Fruit fly (Drosophila melanogaster) whole organism, embryonic: Measurements from ENCODE around the gene CG34348.

Experiments
- Adf1 ChIP-seq: fragments of 200-800 bp; sonication (Bioruptor generic); IDR thresholded peaks from 2 replicates; pipeline ENCODE4 v1.3.6; 2022; ENCODE audit warnings: missing biosample characterization, missing genetic modification characterization
- Atf-2 ChIP-seq: fragments of 200-800 bp; sonication (Bioruptor generic); optimal IDR thresholded peaks from 2 replicates; lab custom pipeline; 2016; ENCODE audit warnings: missing biosample characterization, missing genetic modification characterization
- Atf3 ChIP-seq: fragments of 200-800 bp; sonication (Bioruptor generic); optimal IDR thresholded peaks from 3 replicates; lab custom pipeline; 2016; ENCODE audit warnings: missing biosample characterization, missing genetic modification characterization
- C15 ChIP-seq: fragments of 200-800 bp; sonication (Bioruptor generic); IDR thresholded peaks from 3 replicates; pipeline ENCODE4 v1.3.6; 2022; ENCODE audit warnings: missing biosample characterization, missing genetic modification characterization
- CG10462 ChIP-seq: fragments of 200-800 bp; sonication (Bioruptor generic); optimal IDR thresholded peaks from 2 replicates; lab custom pipeline; 2016; ENCODE audit warnings: missing biosample characterization, missing genetic modification characterization
- CG12104 ChIP-seq: fragments of 200-800 bp; sonication (Bioruptor generic); optimal IDR thresholded peaks from 3 replicates; lab custom pipeline; 2016; ENCODE audit warnings: missing biosample characterization, missing genetic modification characterization
- CG12659 ChIP-seq: fragments of 200-800 bp; sonication (Bioruptor generic); optimal IDR thresholded peaks from 3 replicates; lab custom pipeline; 2017; ENCODE audit warnings: mild to moderate bottlenecking, missing biosample characterization, missing genetic modification reagents, missing genetic modification characterization
- CG13123 ChIP-seq: fragments of 200-800 bp; sonication (Bioruptor generic); optimal IDR thresholded peaks from 2 replicates; lab custom pipeline; 2016; ENCODE audit warnings: missing biosample characterization, missing genetic modification characterization
- CG13287 ChIP-seq: fragments of 200-800 bp; sonication (Bioruptor generic); IDR thresholded peaks from 2 replicates; pipeline ENCODE4 v1.3.6; 2022; ENCODE audit warnings: missing biosample characterization, missing genetic modification characterization; ENCODE audit not compliant: partially characterized antibody
- CG13894 ChIP-seq: fragments of 200-800 bp; sonication (Bioruptor generic); optimal IDR thresholded peaks from 3 replicates; lab custom pipeline; 2018; ENCODE audit warnings: missing biosample characterization, mild to moderate bottlenecking, missing genetic modification characterization, moderate library complexity
- CG14667 ChIP-seq: fragments of 200-800 bp; sonication (Bioruptor generic); IDR thresholded peaks from 2 replicates; pipeline ENCODE4 v1.3.6; 2022; ENCODE audit warnings: missing biosample characterization, missing genetic modification characterization
- CG15601 ChIP-seq: fragments of 200-800 bp; sonication (Bioruptor generic); optimal IDR thresholded peaks from 3 replicates; lab custom pipeline; 2019; ENCODE audit warnings: missing biosample characterization, mild to moderate bottlenecking, missing genetic modification characterization, moderate library complexity
- CG3407 ChIP-seq: fragments of 200-800 bp; sonication (Bioruptor generic); optimal IDR thresholded peaks from 2 replicates; lab custom pipeline; 2018; ENCODE audit warnings: missing biosample characterization, mild to moderate bottlenecking, missing genetic modification characterization
- CG34422 ChIP-seq: fragments of 200-800 bp; sonication (Bioruptor generic); IDR thresholded peaks from 3 replicates; pipeline ENCODE4 v1.3.6; 2022; ENCODE audit warnings: missing biosample characterization, missing genetic modification characterization
- CG42726 ChIP-seq: fragments of 200-800 bp; sonication (Bioruptor generic); IDR thresholded peaks from 2 replicates; pipeline ENCODE4 v1.3.6; 2022; ENCODE audit warnings: missing biosample characterization, missing genetic modification characterization; ENCODE audit not compliant: partially characterized antibody
- CG7372 ChIP-seq: fragments of 200-800 bp; sonication (Bioruptor generic); IDR thresholded peaks from 2 replicates; pipeline ENCODE4 v1.3.6; 2022; ENCODE audit warnings: missing biosample characterization, missing genetic modification characterization
- CG7745 ChIP-seq: fragments of 200-800 bp; sonication (Bioruptor generic); optimal IDR thresholded peaks from 2 replicates; lab custom pipeline; 2018; ENCODE audit warnings: missing biosample characterization, mild to moderate bottlenecking, missing genetic modification characterization, moderate library complexity
- CG9437 ChIP-seq: fragments of 200-800 bp; sonication (Bioruptor generic); optimal IDR thresholded peaks from 2 replicates; lab custom pipeline; 2018; ENCODE audit warnings: missing biosample characterization, mild to moderate bottlenecking, missing genetic modification characterization
- CG9727 ChIP-seq: fragments of 200-800 bp; sonication (Bioruptor generic); optimal IDR thresholded peaks from 3 replicates; lab custom pipeline; 2017; ENCODE audit warnings: missing biosample characterization, mild to moderate bottlenecking, missing genetic modification characterization
- CHES-1-like ChIP-seq: fragments of 200-800 bp; sonication (Bioruptor generic); optimal IDR thresholded peaks from 2 replicates; lab custom pipeline; 2016; ENCODE audit warnings: missing biosample characterization, missing genetic modification characterization
- CkIIα-i1 ChIP-seq: fragments of 200-800 bp; sonication (Bioruptor generic); IDR thresholded peaks from 2 replicates; pipeline ENCODE4 v1.3.6; 2022; ENCODE audit warnings: missing biosample characterization, missing genetic modification characterization
- Dfd ChIP-seq, 2 experiments: fragments of >200 bp; optimal IDR thresholded peaks; 2 replicates each; lab custom pipeline; 2017; ENCODE audit warnings: missing biosample characterization in 2 of 2, missing genetic modification characterization in 2 of 2
- E2f2 ChIP-seq: fragments of 200-800 bp; sonication (Bioruptor generic); IDR thresholded peaks from 2 replicates; pipeline ENCODE4 v1.3.6; 2022; ENCODE audit warnings: missing biosample characterization, missing genetic modification characterization
- H15 ChIP-seq: fragments of 200-800 bp; sonication (Bioruptor generic); IDR thresholded peaks from 3 replicates; pipeline ENCODE4 v1.3.6; 2022; ENCODE audit warnings: missing biosample characterization, missing genetic modification characterization
- H2.0 ChIP-seq: fragments of 200-800 bp; sonication (Bioruptor generic); IDR thresholded peaks from 2 replicates; pipeline ENCODE4 v1.3.6; 2022; ENCODE audit warnings: missing biosample characterization, missing genetic modification characterization
- HmgZ ChIP-seq: fragments of 200-800 bp; sonication (Bioruptor generic); optimal IDR thresholded peaks from 2 replicates; lab custom pipeline; 2018; ENCODE audit warnings: missing biosample characterization, mild to moderate bottlenecking, missing genetic modification characterization
- Lpt ChIP-seq: fragments of >200 bp; optimal IDR thresholded peaks from 2 replicates; lab custom pipeline; 2018; ENCODE audit warnings: missing biosample characterization, missing genetic modification characterization
- Mes4 ChIP-seq: fragments of 200-800 bp; sonication (Bioruptor generic); optimal IDR thresholded peaks from 2 replicates; lab custom pipeline; 2016; ENCODE audit warnings: missing biosample characterization, missing genetic modification characterization
- Mrtf ChIP-seq: fragments of 200-800 bp; sonication (Bioruptor generic); IDR thresholded peaks from 3 replicates; pipeline ENCODE4 v1.3.6; 2022; ENCODE audit warnings: missing biosample characterization, missing genetic modification characterization
- Nf-YA ChIP-seq: fragments of 200-800 bp; sonication (Bioruptor generic); IDR thresholded peaks from 2 replicates; pipeline ENCODE4 v1.3.6; 2022; ENCODE audit warnings: missing biosample characterization, missing genetic modification characterization
- Oaz ChIP-seq: fragments of 200-800 bp; sonication (Bioruptor generic); IDR thresholded peaks from 2 replicates; pipeline ENCODE4 v1.3.6; 2022; ENCODE audit warnings: missing biosample characterization, missing genetic modification characterization
- PHDP ChIP-seq: fragments of 200-800 bp; sonication (Bioruptor generic); optimal IDR thresholded peaks from 3 replicates; lab custom pipeline; 2018; ENCODE audit warnings: missing biosample characterization, mild to moderate bottlenecking, missing genetic modification characterization, moderate library complexity
- Vsx1 ChIP-seq: fragments of 200-800 bp; sonication (Bioruptor generic); optimal IDR thresholded peaks from 2 replicates; lab custom pipeline; 2017; ENCODE audit warnings: missing biosample characterization, mild to moderate bottlenecking, missing genetic modification characterization, missing genetic modification reagents
- bab2 ChIP-seq: fragments of 200-800 bp; sonication (Bioruptor generic); optimal IDR thresholded peaks from 2 replicates; lab custom pipeline; 2016; ENCODE audit warnings: missing biosample characterization, missing genetic modification characterization
- ci ChIP-seq: fragments of 200-800 bp; sonication (Bioruptor generic); IDR thresholded peaks from 3 replicates; pipeline ENCODE4 v1.3.6; 2022; ENCODE audit warnings: missing biosample characterization, missing genetic modification characterization
- cwo ChIP-seq: fragments of 200-800 bp; sonication (Bioruptor generic); optimal IDR thresholded peaks from 3 replicates; lab custom pipeline; 2017; ENCODE audit warnings: missing biosample characterization, missing genetic modification characterization, mild to moderate bottlenecking, moderate library complexity, missing genetic modification reagents
- dmrt99B ChIP-seq: fragments of 200-800 bp; sonication (Bioruptor generic); optimal IDR thresholded peaks from 2 replicates; lab custom pipeline; 2018; ENCODE audit warnings: missing biosample characterization, mild to moderate bottlenecking, missing genetic modification characterization, moderate library complexity
- en ChIP-seq: fragments of 200-800 bp; sonication (Bioruptor generic); optimal IDR thresholded peaks from 2 replicates; lab custom pipeline; 2016; ENCODE audit warnings: missing biosample characterization, missing genetic modification characterization
- hkb ChIP-seq, 2 experiments: fragments of 200-800 bp in 1 of 2; fragments of >200 bp in 1 of 2; sonication (Bioruptor generic) in 1 of 2; IDR thresholded peaks in 1 of 2; optimal IDR thresholded peaks in 1 of 2; 2 replicates each; pipeline versions ENCODE4 v1.3.6 to Lab custom; 2017 to 2022; ENCODE audit warnings: missing biosample characterization in 1 of 2, missing genetic modification characterization in 1 of 2
- kni ChIP-seq: fragments of 200-800 bp; sonication (Bioruptor generic); optimal IDR thresholded peaks from 3 replicates; lab custom pipeline; 2017; ENCODE audit warnings: mild to moderate bottlenecking, missing biosample characterization, missing genetic modification reagents, missing genetic modification characterization
- lmd ChIP-seq: fragments of 200-800 bp; sonication (Bioruptor generic); IDR thresholded peaks from 2 replicates; pipeline ENCODE4 v1.3.6; 2022; ENCODE audit warnings: missing biosample characterization, missing genetic modification characterization
- p53 ChIP-seq: fragments of 200-800 bp; sonication (Bioruptor generic); optimal IDR thresholded peaks from 2 replicates; lab custom pipeline; 2016; ENCODE audit warnings: missing biosample characterization, missing genetic modification characterization
- pfk ChIP-seq: fragments of 200-800 bp; sonication (Bioruptor generic); optimal IDR thresholded peaks from 2 replicates; lab custom pipeline; 2018; ENCODE audit warnings: missing biosample characterization, mild to moderate bottlenecking, missing genetic modification characterization, moderate library complexity
- slbo ChIP-seq: fragments of 200-800 bp; sonication (Bioruptor generic); IDR thresholded peaks from 2 replicates; pipeline ENCODE4 v1.3.6; 2022; ENCODE audit warnings: missing biosample characterization, missing genetic modification characterization
- slp2 ChIP-seq: fragments of 200-800 bp; sonication (Bioruptor generic); optimal IDR thresholded peaks from 2 replicates; lab custom pipeline; 2016; ENCODE audit warnings: missing biosample characterization, missing genetic modification characterization
- stwl ChIP-seq: fragments of 200-800 bp; sonication (Bioruptor generic); optimal IDR thresholded peaks from 3 replicates; lab custom pipeline; 2018; ENCODE audit warnings: missing biosample characterization, mild to moderate bottlenecking, missing genetic modification characterization, moderate library complexity
- sug ChIP-seq: fragments of 200-800 bp; optimal IDR thresholded peaks from 2 replicates; lab custom pipeline; 2019; ENCODE audit warnings: missing biosample characterization, mild to moderate bottlenecking, missing genetic modification characterization, moderate library complexity
- tup ChIP-seq: fragments of 200-800 bp; sonication (Bioruptor generic); optimal IDR thresholded peaks from 2 replicates; lab custom pipeline; 2016; ENCODE audit warnings: missing biosample characterization, mild to moderate bottlenecking, missing genetic modification characterization, moderate library complexity
- unpg ChIP-seq: fragments of 200-800 bp; sonication (Bioruptor generic); optimal IDR thresholded peaks from 3 replicates; lab custom pipeline; 2018; ENCODE audit warnings: missing biosample characterization, mild to moderate bottlenecking, missing genetic modification characterization, moderate library complexity

Gene CG34348

dm6 chrX:11390625-11391363, 51.1 kb downstream of the CG34348 start (continued):
- TF ChIP-seq CG12104 (GFP tag; lab: Kevin White, UChicago) (peak; percentile 13), CG42726 (GFP tag; lab: Robert Waterston, UW) (no peak), Atf3 (GFP tag; lab: Kevin White, UChicago) (peak; percentile 57), lmd (GFP tag; lab: Robert Waterston, UW) (peak; percentile 84), slp2 (peak; percentile 62), CG9437 (GFP tag; lab: Kevin White, UChicago) (peak; percentile 62), E2f2 (GFP tag; lab: Robert Waterston, UW) (peak; percentile 59), C15 (GFP tag; lab: Robert Waterston, UW) (peak; percentile 74; the same call in 1 of the 3 replicates), CG12659 (GFP tag; lab: Kevin White, UChicago) (peak; percentile 81), H2.0 (GFP tag; lab: Robert Waterston, UW) (peak; percentile 86), hkb (optimal IDR thresholded peaks at IDR 0.05; lab: Kevin White, UChicago) (no peak), hkb (GFP tag; IDR thresholded peaks at IDR 0.05; lab: Robert Waterston, UW) (peak; percentile 87), unpg (GFP tag; lab: Kevin White, UChicago) (peak; percentile 75), CG13894 (peak; percentile 58), Lpt (GFP tag; lab: Kevin White, UChicago) (no peak), PHDP (tag; lab: Kevin White, UChicago) (peak; percentile 77), en (GFP tag; lab: Kevin White, UChicago) (peak; percentile 51), Dfd (GFP tag; optimal IDR thresholded peaks at IDR 0.05; lab: Kevin White, UChicago) (no peak), CHES-1-like (GFP tag; lab: Kevin White, UChicago) (peak; percentile 81), sug (tag; lab: Kevin White, UChicago) (peak; percentile 58), ci (GFP tag; lab: Robert Waterston, UW) (peak; percentile 90), CkIIα-i1 (GFP tag; lab: Robert Waterston, UW) (peak; percentile 51; the same call in 1 of the 2 replicates), CG7372 (peak; percentile 77), slbo (GFP tag; lab: Robert Waterston, UW) (peak; percentile 93), Mes4 (GFP tag; lab: Kevin White, UChicago) (no peak), Oaz (GFP tag; lab: Robert Waterston, UW) (peak; percentile 63), CG15601 (tag; lab: Kevin White, UChicago) (peak; percentile 55), bab2 (peak; percentile 80), kni (no peak), pfk (GFP tag; lab: Kevin White, UChicago) (no peak), HmgZ (tag; lab: Kevin White, UChicago) (peak; percentile 84), Nf-YA (peak; percentile 38; the same call in 1 of the 2 replicates), Atf-2 (GFP tag; lab: Kevin White, UChicago) (peak; percentile 37), CG34422 (GFP tag; lab: Robert Waterston, UW) (peak; percentile 76), CG10462 (peak; percentile 44), cwo (GFP tag; lab: Kevin White, UChicago) (peak; percentile 69), Adf1 (GFP tag; lab: Robert Waterston, UW) (peak; percentile 56; the same call in 1 of the 2 replicates), CG9727 (GFP tag; lab: Kevin White, UChicago) (peak; percentile 76), p53 (peak; percentile 38), CG13287 (GFP tag; lab: Robert Waterston, UW) (no peak), stwl (tag; lab: Kevin White, UChicago) (no peak), CG7745 (tag; lab: Kevin White, UChicago) (no peak), tup (GFP tag; lab: Kevin White, UChicago) (peak; percentile 45), CG14667 (peak; percentile 80), Vsx1 (GFP tag; lab: Kevin White, UChicago) (peak; percentile 46), dmrt99B (tag; lab: Kevin White, UChicago) (peak; percentile 80), H15 (peak; percentile 75; the same call in 2 of the 3 replicates), CG3407 (GFP tag; lab: Kevin White, UChicago) (peak; percentile 22), Mrtf (GFP tag; lab: Robert Waterston, UW) (peak; percentile 80), CG13123 (GFP tag; lab: Kevin White, UChicago) (peak; percentile 1)
